Fruit fly (Drosophila melanogaster): ENCODE data around the gene mrt.

The mrt gene

dm6 chr3R:27283645-27284044 lies 1.2 kb upstream of the mrt start, which contains the start of gene CG3368 (continued):
- TF ChIP-seq Hey (tag; optimal IDR thresholded peaks at IDR 0.05) (no peak), slou (GFP tag; optimal IDR thresholded peaks at IDR 0.05) (no peak), Adf1 (GFP tag; IDR thresholded peaks at IDR 0.05) (no peak), emc (GFP tag; optimal IDR thresholded peaks at IDR 0.05) (no peak), Asciz (GFP tag; optimal IDR thresholded peaks at IDR 0.05) (no peak), cas (GFP tag; IDR thresholded peaks at IDR 0.05) (no peak), pum (GFP tag; optimal IDR thresholded peaks at IDR 0.05) (no peak), fd96Cb (tag; optimal IDR thresholded peaks at IDR 0.05) (no peak), CG2202 (tag; optimal IDR thresholded peaks at IDR 0.05) (no peak), CG12942 (GFP tag; optimal IDR thresholded peaks at IDR 0.05) (no peak), sens (GFP tag) (peak; percentile 49), Med (GFP tag) (peak; percentile 61), ERR (GFP tag; optimal IDR thresholded peaks at IDR 0.05) (no peak), hth (optimal IDR thresholded peaks at IDR 0.05) (no peak), bbx (GFP tag; IDR thresholded peaks at IDR 0.05; ENCODE audit: partially characterized antibody) (peak; percentile 70), bsh (GFP tag; optimal IDR thresholded peaks at IDR 0.05) (no peak), ken (GFP tag; IDR thresholded peaks at IDR 0.05) (no peak), lab (GFP tag; optimal IDR thresholded peaks at IDR 0.05) (no peak), prd (optimal IDR thresholded peaks at IDR 0.05) (no peak), prd (GFP tag; IDR thresholded peaks at IDR 0.05) (no peak), Hand (GFP tag; optimal IDR thresholded peaks at IDR 0.05) (no peak), Hmr (GFP tag; optimal IDR thresholded peaks at IDR 0.05) (no peak), Dp (GFP tag; optimal IDR thresholded peaks at IDR 0.05) (peak; percentile 59), yki (optimal IDR thresholded peaks at IDR 0.05) (no peak), sc (optimal IDR thresholded peaks at IDR 0.05) (no peak), sc (GFP tag; optimal IDR thresholded peaks at IDR 0.05) (no peak), Stat92E (GFP tag; optimal IDR thresholded peaks at IDR 0.05) (no peak), Fer2 (tag; optimal IDR thresholded peaks at IDR 0.05) (no peak), pnt (GFP tag; optimal IDR thresholded peaks at IDR 0.05) (no peak), pan (optimal IDR thresholded peaks at IDR 0.05) (no peak), pan (GFP tag; optimal IDR thresholded peaks at IDR 0.05 in 1 of 2, IDR thresholded peaks at IDR 0.05 in 1 of 2) (no peak), CG14860 (GFP tag; IDR thresholded peaks at IDR 0.05; ENCODE audit: partially characterized antibody) (peak; percentile 74), shn (GFP tag; optimal IDR thresholded peaks at IDR 0.05) (no peak), sens-2 (GFP tag; IDR thresholded peaks at IDR 0.05) (no peak), row (GFP tag; IDR thresholded peaks at IDR 0.05) (peak; percentile 16; the same call in 1 of the 3 replicates), dysf (GFP tag; IDR thresholded peaks at IDR 0.05) (no peak), lbe (GFP tag; optimal IDR thresholded peaks at IDR 0.05) (no peak), CG4424 (GFP tag; optimal IDR thresholded peaks at IDR 0.05) (no peak), scrt (GFP tag; optimal IDR thresholded peaks at IDR 0.05) (no peak), CG2678 (tag; optimal IDR thresholded peaks at IDR 0.05) (no peak), CG17802 (tag; optimal IDR thresholded peaks at IDR 0.05) (no peak), bcd (GFP tag; optimal IDR thresholded peaks at IDR 0.05) (no peak), trem (tag; optimal IDR thresholded peaks at IDR 0.05) (peak; percentile 24), Meics (GFP tag; optimal IDR thresholded peaks at IDR 0.05) (no peak), CG11560 (tag; IDR thresholded peaks at IDR 0.05) (no peak), CG17568 (GFP tag; optimal IDR thresholded peaks at IDR 0.05) (no peak), CTCF (GFP tag; optimal IDR thresholded peaks at IDR 0.05) (no peak), CG10274 (GFP tag; optimal IDR thresholded peaks at IDR 0.05) (no peak), Sox102F (GFP tag; optimal IDR thresholded peaks at IDR 0.05) (no peak), ham (GFP tag; IDR thresholded peaks at IDR 0.05) (no peak), Hsf (GFP tag; optimal IDR thresholded peaks at IDR 0.05) (no peak), CG4328 (GFP tag; optimal IDR thresholded peaks at IDR 0.05) (no peak), hkb (optimal IDR thresholded peaks at IDR 0.05) (no peak), hkb (GFP tag; IDR thresholded peaks at IDR 0.05) (no peak)
